Worm (Caenorhabditis elegans) whole organism, mixed stage, embryonic: ENCODE results near the gene M163.22.

ENCODE experiments used
- blmp-1 ChIP-seq: fragments of 150-350 bp; optimal IDR thresholded peaks from 2 replicates; lab custom pipeline; 2014; ENCODE audit warnings: missing biosample characterization, missing genetic modification characterization
- mab-5 ChIP-seq: fragments of 150-350 bp; optimal IDR thresholded peaks from 2 replicates; lab custom pipeline; 2014; ENCODE audit warnings: missing biosample characterization, missing genetic modification characterization
- nhr-28 ChIP-seq: fragments of 150-350 bp; optimal IDR thresholded peaks from 2 replicates; lab custom pipeline; 2014; ENCODE audit warnings: missing biosample characterization, missing genetic modification characterization
- snpc-4 ChIP-seq: fragments of 150-350 bp; optimal IDR thresholded peaks from 2 replicates; lab custom pipeline; 2014; ENCODE audit warnings: missing biosample characterization, missing genetic modification characterization
- unc-39 ChIP-seq: fragments of 150-350 bp; optimal IDR thresholded peaks from 2 replicates; lab custom pipeline; 2014; ENCODE audit warnings: missing biosample characterization, missing genetic modification characterization
- unc-62 ChIP-seq: fragments of 150-350 bp; optimal IDR thresholded peaks from 2 replicates; lab custom pipeline; 2014; ENCODE audit warnings: missing biosample characterization, missing genetic modification reagents, missing genetic modification characterization

DNA sequence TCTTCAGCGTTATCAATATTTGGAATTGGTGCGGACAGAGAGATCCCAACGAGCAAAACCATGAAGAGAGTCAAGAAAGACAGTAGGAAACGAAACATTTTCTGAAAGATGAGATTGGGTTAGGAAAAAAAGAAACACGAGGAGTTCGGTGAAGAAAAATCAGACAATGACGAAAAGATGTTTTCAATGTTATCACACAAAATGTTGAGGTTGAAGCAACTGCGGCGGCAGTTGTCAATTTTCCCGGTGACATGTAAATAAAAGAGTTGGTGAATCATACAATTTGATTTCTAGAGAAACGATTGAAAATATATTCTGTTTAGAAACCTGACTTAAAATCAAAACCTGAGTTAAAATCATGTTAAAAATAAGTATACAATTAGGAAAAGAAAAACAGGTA lies 12.0 kb upstream of the M163.22 start, which contains the start of gene F23D12.7:
- no peak for TF ChIP-seq snpc-4 (tag; lab: Kevin White, UChicago)
- no peak for TF ChIP-seq blmp-1 (tag; lab: Kevin White, UChicago)
- TF ChIP-seq unc-62 (GFP tag; lab: Kevin White, UChicago): no peak
- no peak for TF ChIP-seq mab-5 (tag; lab: Kevin White, UChicago)
- TF ChIP-seq unc-39 (tag; lab: Kevin White, UChicago): no peak
- no peak for TF ChIP-seq nhr-28 (tag; lab: Kevin White, UChicago)
